Fruit fly (Drosophila melanogaster) whole organism, embryonic: Measurements from ENCODE around the gene Pvr.
A peak's percentile ranks its signal among the peaks of the same experiment; 100 is the strongest.

ENCODE experiments used
- Ada2b ChIP-seq: fragments of 200-800 bp; sonication (Bioruptor generic); IDR thresholded peaks from 2 replicates; pipeline ENCODE4 v1.3.6; 2022; ENCODE audit warnings: missing biosample characterization, missing genetic modification characterization
- Aef1 ChIP-seq: fragments of 200-800 bp; sonication (Bioruptor generic); IDR thresholded peaks from 3 replicates; pipeline ENCODE4 v1.3.6; 2022; ENCODE audit warnings: missing biosample characterization, missing genetic modification characterization
- Antp ChIP-seq: fragments of 200-800 bp; sonication (Bioruptor generic); optimal IDR thresholded peaks from 3 replicates; lab custom pipeline; 2016; ENCODE audit warnings: missing biosample characterization, missing genetic modification characterization
- Atf-2 ChIP-seq: fragments of 200-800 bp; sonication (Bioruptor generic); optimal IDR thresholded peaks from 2 replicates; lab custom pipeline; 2016; ENCODE audit warnings: missing biosample characterization, missing genetic modification characterization
- B-H1 ChIP-seq: fragments of 200-800 bp; sonication (Bioruptor generic); IDR thresholded peaks from 3 replicates; pipeline ENCODE4 v1.3.6; 2022; ENCODE audit warnings: missing biosample characterization, missing genetic modification characterization
- CG10462 ChIP-seq: fragments of 200-800 bp; sonication (Bioruptor generic); optimal IDR thresholded peaks from 2 replicates; lab custom pipeline; 2016; ENCODE audit warnings: missing biosample characterization, missing genetic modification characterization
- CG10543 ChIP-seq: fragments of 200-800 bp; sonication (Bioruptor generic); optimal IDR thresholded peaks from 3 replicates; lab custom pipeline; 2017; ENCODE audit warnings: missing biosample characterization, mild to moderate bottlenecking, missing genetic modification characterization, moderate library complexity
- CG10959 ChIP-seq: fragments of 200-800 bp; sonication (Bioruptor generic); IDR thresholded peaks from 2 replicates; pipeline ENCODE4 v1.3.6; 2022; ENCODE audit warnings: missing biosample characterization, missing genetic modification characterization
- CG12769 ChIP-seq: fragments of 200-800 bp; sonication (Bioruptor generic); optimal IDR thresholded peaks from 2 replicates; lab custom pipeline; 2019; ENCODE audit warnings: missing biosample characterization, mild to moderate bottlenecking, missing genetic modification characterization, moderate library complexity
- CG13775 ChIP-seq: fragments of 200-800 bp; sonication (Bioruptor generic); optimal IDR thresholded peaks from 3 replicates; lab custom pipeline; 2017; ENCODE audit warnings: missing biosample characterization, mild to moderate bottlenecking, missing genetic modification characterization
- CG15514 ChIP-seq: fragments of 200-800 bp; sonication (Bioruptor generic); optimal IDR thresholded peaks from 3 replicates; lab custom pipeline; 2017; ENCODE audit warnings: missing biosample characterization, missing genetic modification characterization, mild to moderate bottlenecking, moderate library complexity, missing genetic modification reagents
- CG16815 ChIP-seq: fragments of 200-800 bp; sonication (Bioruptor generic); optimal IDR thresholded peaks from 3 replicates; lab custom pipeline; 2017; ENCODE audit warnings: missing biosample characterization, mild to moderate bottlenecking, missing genetic modification characterization
- CG17359 ChIP-seq: fragments of 200-800 bp; sonication (Bioruptor generic); optimal IDR thresholded peaks from 3 replicates; lab custom pipeline; 2018; ENCODE audit warnings: missing biosample characterization, mild to moderate bottlenecking, missing genetic modification characterization, moderate library complexity
- CG17361 ChIP-seq: fragments of 200-800 bp; sonication (Bioruptor generic); IDR thresholded peaks from 3 replicates; pipeline ENCODE4 v1.3.6; 2022; ENCODE audit warnings: missing biosample characterization, missing genetic modification characterization
- CG17385 ChIP-seq: fragments of 200-800 bp; sonication (Bioruptor generic); optimal IDR thresholded peaks from 3 replicates; lab custom pipeline; 2018; ENCODE audit warnings: missing biosample characterization, mild to moderate bottlenecking, missing genetic modification characterization
- CG17829 ChIP-seq: fragments of 200-800 bp; optimal IDR thresholded peaks from 2 replicates; lab custom pipeline; 2019; ENCODE audit warnings: missing biosample characterization, mild to moderate bottlenecking, missing genetic modification characterization, moderate library complexity
- CG30020 ChIP-seq: fragments of 200-800 bp; optimal IDR thresholded peaks from 2 replicates; lab custom pipeline; 2019; ENCODE audit warnings: missing biosample characterization, mild to moderate bottlenecking, missing genetic modification characterization, moderate library complexity
- CG34224 ChIP-seq: fragments of 200-800 bp; sonication (Bioruptor generic); IDR thresholded peaks from 3 replicates; pipeline ENCODE4 v1.3.6; 2022; ENCODE audit warnings: missing biosample characterization, missing genetic modification characterization; ENCODE audit not compliant: partially characterized antibody
- CG5953 ChIP-seq: fragments of 200-800 bp; sonication (Bioruptor generic); IDR thresholded peaks from 2 replicates; pipeline ENCODE4 v1.3.6; 2022; ENCODE audit warnings: missing biosample characterization, missing genetic modification characterization
- CG7357 ChIP-seq: fragments of 200-800 bp; sonication (Bioruptor generic); IDR thresholded peaks from 3 replicates; pipeline ENCODE4 v1.3.6; 2022; ENCODE audit warnings: missing biosample characterization, missing genetic modification characterization
- CG8924 ChIP-seq: fragments of 200-800 bp; optimal IDR thresholded peaks from 3 replicates; lab custom pipeline; 2019; ENCODE audit warnings: missing biosample characterization, mild to moderate bottlenecking, missing genetic modification characterization, moderate library complexity
- CG9215 ChIP-seq: fragments of 200-800 bp; sonication (Bioruptor generic); IDR thresholded peaks from 2 replicates; pipeline ENCODE4 v1.3.6; 2022; ENCODE audit warnings: missing biosample characterization, missing genetic modification characterization
- CG9876 ChIP-seq: fragments of 200-800 bp; sonication (Bioruptor generic); optimal IDR thresholded peaks from 2 replicates; lab custom pipeline; 2016; ENCODE audit warnings: missing biosample characterization, missing genetic modification characterization
- CG9932 ChIP-seq: fragments of 200-800 bp; sonication (Bioruptor generic); IDR thresholded peaks from 2 replicates; pipeline ENCODE4 v1.3.6; 2022; ENCODE audit warnings: missing biosample characterization, missing genetic modification characterization
- Camta ChIP-seq: fragments of 200-800 bp; sonication (Bioruptor generic); optimal IDR thresholded peaks from 2 replicates; lab custom pipeline; 2016; ENCODE audit warnings: missing biosample characterization, missing genetic modification characterization
- HLHmδ ChIP-seq: fragments of 200-800 bp; sonication (Bioruptor generic); optimal IDR thresholded peaks from 2 replicates; lab custom pipeline; 2018; ENCODE audit warnings: missing biosample characterization, mild to moderate bottlenecking, missing genetic modification characterization, moderate library complexity
- Hmr ChIP-seq: fragments of 200-800 bp; sonication (Bioruptor generic); optimal IDR thresholded peaks from 3 replicates; lab custom pipeline; 2017; ENCODE audit warnings: mild to moderate bottlenecking, missing biosample characterization, missing genetic modification reagents, missing genetic modification characterization
- Hmx ChIP-seq: fragments of 200-800 bp; sonication (Bioruptor generic); optimal IDR thresholded peaks from 2 replicates; lab custom pipeline; 2016; ENCODE audit warnings: missing biosample characterization, missing genetic modification characterization
- MBD-R2 ChIP-seq: fragments of 200-800 bp; sonication (Bioruptor generic); IDR thresholded peaks from 2 replicates; pipeline ENCODE4 v1.3.6; 2022; ENCODE audit warnings: missing biosample characterization, missing genetic modification characterization
- Mad ChIP-seq: fragments of 200-800 bp; sonication (Bioruptor generic); optimal IDR thresholded peaks from 2 replicates; lab custom pipeline; 2016; ENCODE audit warnings: missing biosample characterization, missing genetic modification characterization
- NC2β ChIP-seq: fragments of 200-800 bp; sonication (Bioruptor generic); optimal IDR thresholded peaks from 2 replicates; lab custom pipeline; 2016; ENCODE audit warnings: missing biosample characterization, missing genetic modification characterization
- Stat92E ChIP-seq, 3 experiments: fragments of >200 bp in 2 of 3; fragments of 200-800 bp in 1 of 3; sonication (Bioruptor generic) in 1 of 3; optimal IDR thresholded peaks; 2 replicates each; lab custom pipeline; 2017 to 2019; ENCODE audit warnings: missing biosample characterization in 3 of 3, missing genetic modification characterization in 3 of 3, mild to moderate bottlenecking in 1 of 3, moderate library complexity in 1 of 3
- TFAM ChIP-seq: fragments of 200-800 bp; sonication (Bioruptor generic); optimal IDR thresholded peaks from 2 replicates; lab custom pipeline; 2017; ENCODE audit warnings: missing biosample characterization, missing genetic modification characterization, inconsistent platforms
- Xbp1 ChIP-seq: fragments of 200-800 bp; sonication (Bioruptor generic); optimal IDR thresholded peaks from 3 replicates; lab custom pipeline; 2016; ENCODE audit warnings: missing biosample characterization, mild to moderate bottlenecking, missing genetic modification characterization
- amos ChIP-seq: fragments of 200-800 bp; sonication (Bioruptor generic); IDR thresholded peaks from 2 replicates; pipeline ENCODE4 v1.3.6; 2022; ENCODE audit warnings: missing biosample characterization, missing genetic modification characterization; ENCODE audit not compliant: partially characterized antibody
- br ChIP-seq: fragments of >200 bp; optimal IDR thresholded peaks from 2 replicates; lab custom pipeline; 2017
- cato ChIP-seq: fragments of 200-800 bp; sonication (Bioruptor generic); optimal IDR thresholded peaks from 2 replicates; lab custom pipeline; 2016; ENCODE audit warnings: missing biosample characterization, missing genetic modification characterization, borderline replicate concordance
- ci ChIP-seq: fragments of 200-800 bp; sonication (Bioruptor generic); IDR thresholded peaks from 3 replicates; pipeline ENCODE4 v1.3.6; 2022; ENCODE audit warnings: missing biosample characterization, missing genetic modification characterization
- danr ChIP-seq: fragments of 200-800 bp; sonication (Bioruptor generic); IDR thresholded peaks from 2 replicates; pipeline ENCODE4 v1.3.6; 2022; ENCODE audit warnings: missing biosample characterization, missing genetic modification characterization
- dm ChIP-seq: fragments of 200-800 bp; sonication (Bioruptor generic); optimal IDR thresholded peaks from 3 replicates; lab custom pipeline; 2016; ENCODE audit warnings: missing biosample characterization, missing genetic modification characterization
- eyg ChIP-seq: fragments of 200-800 bp; sonication (Bioruptor generic); optimal IDR thresholded peaks from 3 replicates; lab custom pipeline; 2016; ENCODE audit warnings: missing biosample characterization, missing genetic modification characterization
- ftz-f1 ChIP-seq: fragments of 200-800 bp; sonication (Bioruptor generic); optimal IDR thresholded peaks from 2 replicates; lab custom pipeline; 2016; ENCODE audit warnings: missing biosample characterization, missing genetic modification characterization
- gsb ChIP-seq: fragments of 200-800 bp; sonication (Bioruptor generic); IDR thresholded peaks from 2 replicates; pipeline ENCODE4 v1.3.6; 2022; ENCODE audit warnings: missing biosample characterization, missing genetic modification characterization
- ham ChIP-seq: fragments of 200-800 bp; sonication (Bioruptor generic); IDR thresholded peaks from 2 replicates; pipeline ENCODE4 v1.3.6; 2022; ENCODE audit warnings: missing biosample characterization, missing genetic modification characterization
- lab ChIP-seq: fragments of 200-800 bp; sonication (Bioruptor generic); optimal IDR thresholded peaks from 3 replicates; lab custom pipeline; 2017; ENCODE audit warnings: missing biosample characterization, missing genetic modification characterization, mild to moderate bottlenecking, moderate library complexity, missing genetic modification reagents
- nmo ChIP-seq: fragments of 200-800 bp; sonication (Bioruptor generic); optimal IDR thresholded peaks from 2 replicates; lab custom pipeline; 2018; ENCODE audit warnings: missing biosample characterization, mild to moderate bottlenecking, missing genetic modification characterization, moderate library complexity
- peb ChIP-seq: fragments of 200-800 bp; sonication (Bioruptor generic); IDR thresholded peaks from 2 replicates; pipeline ENCODE4 v1.3.6; 2022; ENCODE audit warnings: missing biosample characterization, missing genetic modification characterization
- pum ChIP-seq: fragments of 200-800 bp; sonication (Bioruptor generic); optimal IDR thresholded peaks from 2 replicates; lab custom pipeline; 2016; ENCODE audit warnings: missing biosample characterization, missing genetic modification characterization
- ro ChIP-seq: fragments of 200-800 bp; sonication (Bioruptor generic); IDR thresholded peaks from 2 replicates; pipeline ENCODE4 v1.3.6; 2022; ENCODE audit warnings: missing biosample characterization, missing genetic modification characterization
- unc-4 ChIP-seq: fragments of 200-800 bp; sonication (Bioruptor generic); IDR thresholded peaks from 2 replicates; pipeline ENCODE4 v1.3.6; 2022; ENCODE audit warnings: missing biosample characterization, missing genetic modification characterization; ENCODE audit not compliant: partially characterized antibody
- vnd ChIP-seq: fragments of 200-800 bp; sonication (Bioruptor generic); IDR thresholded peaks from 3 replicates; pipeline ENCODE4 v1.3.6; 2022; ENCODE audit warnings: missing biosample characterization, missing genetic modification characterization; ENCODE audit not compliant: partially characterized antibody
- wdn ChIP-seq: fragments of 200-800 bp; sonication (Bioruptor generic); IDR thresholded peaks from 2 replicates; pipeline ENCODE4 v1.3.6; 2022; ENCODE audit warnings: missing biosample characterization, missing genetic modification characterization

The Pvr gene

dm6 chr2L:8266145-8266544 lies 26.5 kb upstream of the Pvr start (continued):
- TF ChIP-seq CG17361 = peak; percentile 71; the same call in 2 of the 3 replicates
- no peak for TF ChIP-seq Stat92E (GFP tag; optimal IDR thresholded peaks at IDR 0.05; lab: Kevin White, UChicago)
- TF ChIP-seq CG7357 (GFP tag; lab: Robert Waterston, UW) = no peak
- TF ChIP-seq CG17385 (GFP tag; lab: Kevin White, UChicago) = peak; percentile 53
- TF ChIP-seq Antp (GFP tag; lab: Kevin White, UChicago) = no peak
- no peak for TF ChIP-seq br (lab: Kevin White, UChicago)
- TF ChIP-seq CG10462 (GFP tag; lab: Kevin White, UChicago) = no peak
- no peak for TF ChIP-seq Mad (GFP tag; lab: Kevin White, UChicago)
- peak; percentile 84 for TF ChIP-seq CG17359 (tag; lab: Kevin White, UChicago)
- no peak for TF ChIP-seq Hmx
- 0 out of 3 replicates have a peak, but pooled peaks have one; percentile 7 for TF ChIP-seq ci (GFP tag; lab: Robert Waterston, UW)
- TF ChIP-seq vnd (GFP tag; lab: Robert Waterston, UW) = no peak
- TF ChIP-seq Camta (GFP tag; lab: Kevin White, UChicago) = no peak
- no peak for TF ChIP-seq dm (GFP tag; lab: Kevin White, UChicago)
- no peak for TF ChIP-seq CG13775
- peak; percentile 36; the same call in 1 of the 3 replicates for TF ChIP-seq B-H1 (GFP tag; lab: Robert Waterston, UW)
- TF ChIP-seq CG15514 (GFP tag; lab: Kevin White, UChicago) = peak; percentile 31
- no peak for TF ChIP-seq NC2β (GFP tag; lab: Kevin White, UChicago)
- TF ChIP-seq Atf-2 (GFP tag; lab: Kevin White, UChicago) = no peak
- TF ChIP-seq CG10959 (GFP tag; lab: Robert Waterston, UW) = no peak
- peak; percentile 47; the same call in 1 of the 2 replicates for TF ChIP-seq Ada2b
- no peak for TF ChIP-seq peb (GFP tag; lab: Robert Waterston, UW)
- no peak for TF ChIP-seq ham (GFP tag; lab: Robert Waterston, UW)
- TF ChIP-seq CG8924 = peak; percentile 62
- TF ChIP-seq CG9876 (GFP tag; lab: Kevin White, UChicago) = no peak
- no peak for TF ChIP-seq gsb
- TF ChIP-seq CG9932 (GFP tag; lab: Robert Waterston, UW) = no peak
- peak; percentile 43; the same call in 1 of the 3 replicates for TF ChIP-seq Aef1 (GFP tag; lab: Robert Waterston, UW)
- no peak for TF ChIP-seq CG9215 (GFP tag; lab: Robert Waterston, UW)
- TF ChIP-seq CG5953 (GFP tag; lab: Robert Waterston, UW) = no peak
- TF ChIP-seq CG34224 = no peak
- no peak for TF ChIP-seq CG12769
- TF ChIP-seq wdn (GFP tag; lab: Robert Waterston, UW) = no peak
- TF ChIP-seq nmo (GFP tag; lab: Kevin White, UChicago) = peak; percentile 74
- peak; percentile 40 for TF ChIP-seq Hmr (GFP tag; lab: Kevin White, UChicago)
- TF ChIP-seq CG16815 (GFP tag; lab: Kevin White, UChicago) = no peak
- TF ChIP-seq CG10543 (GFP tag; lab: Kevin White, UChicago) = no peak
- TF ChIP-seq CG17829 = peak; percentile 47
- no peak for TF ChIP-seq CG30020 (tag; lab: Kevin White, UChicago)
- no peak for TF ChIP-seq amos
- TF ChIP-seq HLHmδ (GFP tag; lab: Kevin White, UChicago) = no peak
- TF ChIP-seq unc-4 (GFP tag; lab: Robert Waterston, UW) = no peak
- no peak for TF ChIP-seq TFAM
- no peak for TF ChIP-seq cato (GFP tag; lab: Kevin White, UChicago)
- no peak for TF ChIP-seq MBD-R2 (GFP tag; lab: Robert Waterston, UW)
- peak; percentile 64 for TF ChIP-seq Xbp1
- TF ChIP-seq pum (GFP tag; lab: Kevin White, UChicago) = no peak
- TF ChIP-seq danr (GFP tag; lab: Robert Waterston, UW) = no peak
- peak; percentile 60 for TF ChIP-seq lab (GFP tag; lab: Kevin White, UChicago)
- no peak for TF ChIP-seq eyg (GFP tag; lab: Kevin White, UChicago)
- TF ChIP-seq ro (GFP tag; lab: Robert Waterston, UW) = no peak
- TF ChIP-seq ftz-f1 (GFP tag; lab: Kevin White, UChicago) = no peak
